Worm (Caenorhabditis elegans) whole organism, L2 larva: ENCODE data around the gene gtf-2H5.
A peak's percentile ranks its signal among the peaks of the same experiment; 100 is the strongest.

Experiments
- C34F6.9 ChIP-seq: fragments of 150-350 bp; optimal IDR thresholded peaks from 2 replicates; lab custom pipeline; 2014; ENCODE audit warnings: missing biosample characterization, missing genetic modification characterization
- Y55F3AM.14 ChIP-seq: fragments of 200-800 bp; sonication (Bioruptor generic); optimal IDR thresholded peaks from 2 replicates; lab custom pipeline; 2018; ENCODE audit warnings: mild to moderate bottlenecking, missing genetic modification characterization, missing compliant biosample characterization
- ZK546.5 ChIP-seq: sonication (generic microtip); optimal IDR thresholded peaks from 2 replicates; lab custom pipeline; 2017; ENCODE audit warnings: missing biosample characterization, missing genetic modification characterization
- alr-1 ChIP-seq: fragments of 150-350 bp; optimal IDR thresholded peaks from 2 replicates; lab custom pipeline; 2014; ENCODE audit warnings: missing biosample characterization, missing genetic modification characterization
- ama-1 ChIP-seq: fragments of 150-350 bp; optimal IDR thresholded peaks from 2 replicates; lab custom pipeline; 2018; ENCODE audit warnings: inconsistent platforms
- blmp-1 ChIP-seq: sonication (generic microtip); optimal IDR thresholded peaks from 2 replicates; lab custom pipeline; 2017; ENCODE audit warnings: missing genetic modification characterization, mild to moderate bottlenecking, missing compliant biosample characterization, antibody characterized with exemption, moderate library complexity; ENCODE audit not compliant: insufficient read depth
- ceh-16 ChIP-seq: fragments of 150-350 bp; optimal IDR thresholded peaks from 2 replicates; lab custom pipeline; 2014; ENCODE audit warnings: missing biosample characterization, missing genetic modification characterization
- crh-2 ChIP-seq: sonication (generic microtip); optimal IDR thresholded peaks from 2 replicates; lab custom pipeline; 2017; ENCODE audit warnings: missing biosample characterization, missing genetic modification characterization
- dmd-4 ChIP-seq: sonication (generic microtip); optimal IDR thresholded peaks from 2 replicates; lab custom pipeline; 2017; ENCODE audit warnings: missing biosample characterization, missing genetic modification characterization
- fos-1 ChIP-seq: fragments of 150-350 bp; optimal IDR thresholded peaks from 2 replicates; lab custom pipeline; 2014; ENCODE audit warnings: missing biosample characterization, missing genetic modification characterization
- lin-11 ChIP-seq: fragments of 150-350 bp; sonication (generic microtip); optimal IDR thresholded peaks from 2 replicates; lab custom pipeline; 2014; ENCODE audit warnings: missing biosample characterization, missing genetic modification characterization, inconsistent platforms, mixed read lengths
- lin-39 ChIP-seq: fragments of 150-350 bp; optimal IDR thresholded peaks from 2 replicates; lab custom pipeline; 2014; ENCODE audit warnings: missing biosample characterization, missing genetic modification reagents, missing genetic modification characterization
- lsy-2 ChIP-seq, 2 experiments: fragments of 150-350 bp in 1 of 2; sonication (generic microtip) in 1 of 2; optimal IDR thresholded peaks; 2 replicates each; lab custom pipeline; 2014 to 2017; ENCODE audit warnings: missing biosample characterization in 2 of 2, missing genetic modification characterization in 2 of 2
- mab-5 ChIP-seq: fragments of 150-350 bp; optimal IDR thresholded peaks from 2 replicates; lab custom pipeline; 2014; ENCODE audit warnings: missing biosample characterization, missing genetic modification characterization
- mbf-1 ChIP-seq: sonication (generic microtip); optimal IDR thresholded peaks from 2 replicates; lab custom pipeline; 2017; ENCODE audit warnings: missing biosample characterization, missing genetic modification characterization
- nhr-10 ChIP-seq: sonication (generic microtip); optimal IDR thresholded peaks from 2 replicates; lab custom pipeline; 2017; ENCODE audit warnings: missing biosample characterization, missing genetic modification characterization
- nhr-11 ChIP-seq: fragments of 150-350 bp; optimal IDR thresholded peaks from 2 replicates; lab custom pipeline; 2014; ENCODE audit warnings: missing biosample characterization, missing genetic modification characterization
- nhr-12 ChIP-seq: fragments of 150-350 bp; optimal IDR thresholded peaks from 2 replicates; lab custom pipeline; 2014; ENCODE audit warnings: missing biosample characterization, missing genetic modification characterization
- nhr-21 ChIP-seq: fragments of 150-350 bp; optimal IDR thresholded peaks from 2 replicates; lab custom pipeline; 2014; ENCODE audit warnings: missing biosample characterization, missing genetic modification characterization
- nhr-237 ChIP-seq: fragments of 150-350 bp; optimal IDR thresholded peaks from 2 replicates; lab custom pipeline; 2014; ENCODE audit warnings: missing biosample characterization, missing genetic modification characterization
- nhr-6 ChIP-seq: fragments of 150-350 bp; optimal IDR thresholded peaks from 2 replicates; lab custom pipeline; 2014; ENCODE audit warnings: missing biosample characterization, missing genetic modification characterization
- nhr-77 ChIP-seq: fragments of 150-350 bp; optimal IDR thresholded peaks from 2 replicates; lab custom pipeline; 2014; ENCODE audit warnings: missing biosample characterization, missing genetic modification characterization
- peb-1 ChIP-seq: fragments of 150-350 bp; optimal IDR thresholded peaks from 2 replicates; lab custom pipeline; 2014; ENCODE audit warnings: missing biosample characterization, missing genetic modification characterization
- skn-1 ChIP-seq: sonication (generic microtip); optimal IDR thresholded peaks from 2 replicates; lab custom pipeline; 2017; ENCODE audit warnings: missing biosample characterization, missing genetic modification characterization
- sma-3 ChIP-seq: sonication (generic microtip); optimal IDR thresholded peaks from 2 replicates; lab custom pipeline; 2016; ENCODE audit warnings: missing genetic modification reagents, missing genetic modification characterization, missing compliant biosample characterization
- sma-9 ChIP-seq, 2 experiments: fragments of 150-350 bp in 1 of 2; sonication (generic microtip) in 1 of 2; optimal IDR thresholded peaks; 2 replicates each; lab custom pipeline; 2014 to 2016; ENCODE audit warnings: missing genetic modification characterization in 2 of 2, mild to moderate bottlenecking in 1 of 2, missing biosample characterization in 1 of 2, missing compliant biosample characterization in 1 of 2, missing genetic modification reagents in 1 of 2, moderate library complexity in 1 of 2
- snpc-4 ChIP-seq: fragments of 150-350 bp; optimal IDR thresholded peaks from 2 replicates; lab custom pipeline; 2014; ENCODE audit warnings: missing biosample characterization, missing genetic modification characterization
- unc-39 ChIP-seq: fragments of 150-350 bp; optimal IDR thresholded peaks from 2 replicates; lab custom pipeline; 2014; ENCODE audit warnings: missing biosample characterization, missing genetic modification characterization
- unc-55 ChIP-seq: fragments of 150-350 bp; sonication (generic microtip); optimal IDR thresholded peaks from 3 replicates; lab custom pipeline; 2014; ENCODE audit warnings: missing biosample characterization, missing genetic modification reagents, missing genetic modification characterization
- unc-62 ChIP-seq: fragments of 150-350 bp; optimal IDR thresholded peaks from 2 replicates; lab custom pipeline; 2014; ENCODE audit warnings: missing biosample characterization, missing genetic modification reagents, missing genetic modification characterization
- zag-1 ChIP-seq: fragments of 150-350 bp; optimal IDR thresholded peaks from 2 replicates; lab custom pipeline; 2014; ENCODE audit warnings: missing biosample characterization, missing genetic modification characterization
- ztf-1 ChIP-seq: fragments of 200-800 bp; sonication (Bioruptor generic); conservative IDR thresholded peaks from 2 replicates; pipeline ENCODE4 v1.3.6; 2022; ENCODE audit warnings: missing genetic modification characterization, missing compliant biosample characterization
- ztf-11 ChIP-seq: sonication (generic microtip); optimal IDR thresholded peaks from 2 replicates; lab custom pipeline; 2017; ENCODE audit warnings: missing biosample characterization, missing genetic modification characterization
- ztf-4 ChIP-seq: fragments of 150-350 bp; optimal IDR thresholded peaks from 2 replicates; lab custom pipeline; 2014; ENCODE audit warnings: missing biosample characterization, missing genetic modification characterization

gtf-2H5 gene

ce11 chrIII:612759-613158 is 35.4 kb upstream of the gtf-2H5 start:
- no peak for TF ChIP-seq lin-11 (tag; lab: Kevin White, UChicago)
- TF ChIP-seq crh-2 (tag; lab: Kevin White, UChicago) = peak; percentile 4

ce11 chrIII:611900-612299 is 34.5 kb upstream of the gtf-2H5 start:
- TF ChIP-seq skn-1 (tag; lab: Kevin White, UChicago) = no peak
- TF ChIP-seq unc-55 (GFP tag; lab: Kevin White, UChicago) = peak; percentile 6

ce11 chrIII:609549-609948 is 32.2 kb upstream of the gtf-2H5 start, which contains the start of gene best-17:
Gene best-17, minus strand, starts transcription at chrIII:609649.
- TF ChIP-seq sma-9 (GFP tag; optimal IDR thresholded peaks at IDR 0.05; lab: Kevin White, UChicago) = no peak
- no peak for TF ChIP-seq sma-9 (tag; optimal IDR thresholded peaks at IDR 0.05; lab: Kevin White, UChicago)
- TF ChIP-seq unc-55 (GFP tag; lab: Kevin White, UChicago) = no peak
- TF ChIP-seq fos-1 = no peak
- no peak for TF ChIP-seq mab-5 (tag; lab: Kevin White, UChicago)
- no peak for TF ChIP-seq nhr-12 (tag; lab: Kevin White, UChicago)
- no peak for TF ChIP-seq ztf-1
- TF ChIP-seq zag-1 (tag; lab: Kevin White, UChicago) = no peak
- no peak for TF ChIP-seq nhr-77 (tag; lab: Kevin White, UChicago)
- no peak for TF ChIP-seq unc-62
- no peak for TF ChIP-seq nhr-237 (tag; lab: Kevin White, UChicago)
- TF ChIP-seq nhr-11 (tag; lab: Kevin White, UChicago) = no peak
- TF ChIP-seq crh-2 (tag; lab: Kevin White, UChicago) = no peak
- TF ChIP-seq ama-1 (lab: Kevin White, UChicago) = no peak
- no peak for TF ChIP-seq peb-1 (tag; lab: Kevin White, UChicago)
- TF ChIP-seq unc-39 (tag; lab: Kevin White, UChicago) = no peak
- TF ChIP-seq ceh-16 (tag; lab: Kevin White, UChicago) = no peak
- no peak for TF ChIP-seq C34F6.9 (tag; lab: Kevin White, UChicago)
- no peak for TF ChIP-seq nhr-21 (tag; lab: Kevin White, UChicago)
- TF ChIP-seq skn-1 (tag; lab: Kevin White, UChicago) = no peak
- TF ChIP-seq mbf-1 (tag; lab: Kevin White, UChicago) = no peak

- TF ChIP-seq ama-1 (lab: Kevin White, UChicago) = no peak
- TF ChIP-seq ZK546.5 = no peak
- TF ChIP-seq zag-1 (tag; lab: Kevin White, UChicago) = no peak
- TF ChIP-seq unc-55 (GFP tag; lab: Kevin White, UChicago) = no peak
- no peak for TF ChIP-seq blmp-1 (tag; lab: Kevin White, UChicago)
- no peak for TF ChIP-seq ceh-16 (tag; lab: Kevin White, UChicago)
- TF ChIP-seq nhr-12 (tag; lab: Kevin White, UChicago) = no peak
- no peak for TF ChIP-seq mab-5 (tag; lab: Kevin White, UChicago)
- no peak for TF ChIP-seq Y55F3AM.14 (GFP tag; lab: Kevin White, UChicago)
- no peak for TF ChIP-seq nhr-6
- no peak for TF ChIP-seq ztf-4 (tag; lab: Kevin White, UChicago)
- TF ChIP-seq alr-1 = no peak
- TF ChIP-seq nhr-10 (tag; lab: Kevin White, UChicago) = no peak
- no peak for TF ChIP-seq lin-39 (tag; lab: Kevin White, UChicago)
- TF ChIP-seq snpc-4 (tag; lab: Kevin White, UChicago) = no peak
- TF ChIP-seq lsy-2 (tag; optimal IDR thresholded peaks at IDR 0.05; lab: Kevin White, UChicago) = no peak
- TF ChIP-seq sma-3 = no peak
- TF ChIP-seq dmd-4 (tag; lab: Kevin White, UChicago) = no peak
- no peak for TF ChIP-seq ztf-11 (tag; lab: Kevin White, UChicago)
- no peak for TF ChIP-seq unc-62
These were observed 28.2 kb upstream of the gtf-2H5 start, which contains the start of the genes Y55B1AR.4 and ttr-7 for ce11 chrIII:605415-606054. Gene Y55B1AR.4, minus strand, starts transcription at chrIII:605515. Gene ttr-7, plus strand, starts transcription at chrIII:606004.
